Worm (Caenorhabditis elegans): ENCODE measurements around the gene D1044.1.

Gene D1044.1

DNA sequence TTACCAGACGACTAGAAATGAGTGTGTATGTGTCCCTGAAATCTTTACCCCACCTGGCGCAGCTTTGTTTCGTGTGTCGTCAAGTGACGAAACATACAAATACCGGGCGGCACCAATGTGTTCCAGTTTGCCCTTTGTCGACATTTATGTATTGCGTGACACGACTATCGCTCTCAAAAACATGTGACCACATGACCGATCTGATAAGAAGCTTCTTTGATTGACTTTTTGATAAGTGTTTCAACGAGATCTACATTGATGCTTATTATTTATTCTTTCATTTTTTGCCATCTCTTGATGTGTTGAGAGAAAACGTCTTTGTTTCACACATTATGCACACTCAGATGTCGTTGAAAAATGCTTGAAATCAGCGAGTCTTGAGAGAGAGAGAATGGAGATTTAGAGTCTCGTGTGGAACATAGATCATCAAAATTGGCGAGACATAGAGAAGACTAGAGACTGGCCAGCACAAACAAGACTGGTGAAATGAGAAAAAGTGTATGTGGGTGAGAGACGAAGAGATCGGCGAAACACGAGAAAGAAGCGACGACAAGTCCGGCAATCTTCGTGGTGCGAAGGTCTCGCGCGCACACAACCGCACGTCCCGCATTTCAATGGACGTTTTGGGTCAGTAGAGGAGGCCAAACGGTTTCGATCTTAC is 41.0 kb upstream of the D1044.1 start (continued):
- TF ChIP-seq rec-8 (tag; optimal IDR thresholded peaks at IDR 0.05) (no peak), F49E8.2 (tag; optimal IDR thresholded peaks at IDR 0.05; ENCODE audit: insufficient read depth) (no peak), F10E7.11 (tag; optimal IDR thresholded peaks at IDR 0.05) (no peak), zfh-2 (GFP tag; conservative IDR thresholded peaks at IDR 0.05) (peak; percentile 72), mcd-1 (GFP tag; IDR thresholded peaks at IDR 0.05) (no peak), ztf-22 (GFP tag; optimal IDR thresholded peaks at IDR 0.05) (peak; percentile 31), ceh-27 (GFP tag; optimal IDR thresholded peaks at IDR 0.05) (no peak), ceh-100 (GFP tag; IDR thresholded peaks at IDR 0.05) (no peak), F57C9.4 (tag; optimal IDR thresholded peaks at IDR 0.05) (no peak), B0261.1 (tag; optimal IDR thresholded peaks at IDR 0.05) (no peak), ztf-3 (GFP tag; optimal IDR thresholded peaks at IDR 0.05) (no peak), F22D6.2 (tag; optimal IDR thresholded peaks at IDR 0.05) (no peak), bed-2 (GFP tag; IDR thresholded peaks at IDR 0.05) (no peak), unc-62 (GFP tag; optimal IDR thresholded peaks at IDR 0.05) (peak; percentile 68), dpl-1 (GFP tag; optimal IDR thresholded peaks at IDR 0.05) (no peak), gei-17 (GFP tag; optimal IDR thresholded peaks at IDR 0.05) (no peak), sptf-2 (GFP tag; optimal IDR thresholded peaks at IDR 0.05) (no peak), madf-6 (GFP tag; IDR thresholded peaks at IDR 0.05) (no peak), Y95B8A.8 (GFP tag; IDR thresholded peaks at IDR 0.05) (peak; percentile 58), lin-35 (GFP tag; optimal IDR thresholded peaks at IDR 0.05) (peak in 1 of 3 experiments; percentile 16), attf-3 (GFP tag; conservative IDR thresholded peaks at IDR 0.05) (0 out of 2 replicates have a peak, but pooled peaks have one; percentile 19), nfya-1 (tag; optimal IDR thresholded peaks at IDR 0.05; ENCODE audit: borderline replicate concordance, insufficient read depth) (no peak), ceh-58 (GFP tag; IDR thresholded peaks at IDR 0.05) (no peak), T07F8.4 (tag; optimal IDR thresholded peaks at IDR 0.05) (no peak), K12H6.12 (tag; optimal IDR thresholded peaks at IDR 0.05) (peak; percentile 39), lin-26 (GFP tag; IDR thresholded peaks at IDR 0.05) (peak; percentile 9; the same call in 1 of the 2 replicates), chd-7 (tag; optimal IDR thresholded peaks at IDR 0.05) (peak; percentile 30), ets-4 (GFP tag; optimal IDR thresholded peaks at IDR 0.05) (peak; percentile 36), lin-40 (tag; optimal IDR thresholded peaks at IDR 0.05) (peak; percentile 42), dpff-1 (tag; optimal IDR thresholded peaks at IDR 0.05) (no peak), F55B11.4 (tag; optimal IDR thresholded peaks at IDR 0.05; ENCODE audit: borderline replicate concordance, insufficient read depth) (no peak), Y56A3A.18 (GFP tag; IDR thresholded peaks at IDR 0.05) (no peak), nhr-179 (tag; optimal IDR thresholded peaks at IDR 0.05) (no peak), ceh-91 (GFP tag; IDR thresholded peaks at IDR 0.05) (no peak), C06A6.2 (GFP tag; conservative IDR thresholded peaks at IDR 0.05) (peak; percentile 40; the same call in 1 of the 2 replicates), die-1 (tag; optimal IDR thresholded peaks at IDR 0.05) (no peak), repo-1 (tag; optimal IDR thresholded peaks at IDR 0.05) (no peak), cebp-1 (GFP tag; IDR thresholded peaks at IDR 0.05) (peak; percentile 46), cebp-1 (tag; optimal IDR thresholded peaks at IDR 0.05) (peak; percentile 70), akir-1 (GFP tag; optimal IDR thresholded peaks at IDR 0.05) (no peak), F57A8.1 (GFP tag; optimal IDR thresholded peaks at IDR 0.05) (no peak), ceh-79 (tag; optimal IDR thresholded peaks at IDR 0.05) (no peak), snpc-4 (GFP tag; optimal IDR thresholded peaks at IDR 0.05) (no peak), snpc-4 (tag; optimal IDR thresholded peaks at IDR 0.05) (peak in 3 of 4 experiments; percentile 17 to 46 (median 34)), pha-4 (tag; optimal IDR thresholded peaks at IDR 0.05) (no peak), mxl-1 (tag; optimal IDR thresholded peaks at IDR 0.05) (no peak), nfyb-1 (GFP tag; IDR thresholded peaks at IDR 0.05) (peak; percentile 10; the same call in 1 of the 2 replicates), Y79H2A.3 (GFP tag; conservative IDR thresholded peaks at IDR 0.05) (no peak)

Data from whole organism, young adult.